Fruit fly (Drosophila melanogaster): Measurements from ENCODE around the gene CG11322.

Gene CG11322

dm6 chr2L:6794956-6795522, 35.6 kb upstream of the CG11322 start (continued):
- TF ChIP-seq CG1647 (GFP tag; optimal IDR thresholded peaks at IDR 0.05) (no peak), CG12155 (GFP tag; optimal IDR thresholded peaks at IDR 0.05) (no peak), C15 (GFP tag; IDR thresholded peaks at IDR 0.05) (no peak), Nf-YC (tag; optimal IDR thresholded peaks at IDR 0.05) (no peak), Ets97D (GFP tag; optimal IDR thresholded peaks at IDR 0.05) (no peak), usp (GFP tag; optimal IDR thresholded peaks at IDR 0.05) (no peak), da (GFP tag; optimal IDR thresholded peaks at IDR 0.05) (no peak), pnt (GFP tag; optimal IDR thresholded peaks at IDR 0.05) (no peak), CG4854 (GFP tag; optimal IDR thresholded peaks at IDR 0.05) (no peak), zfh2 (GFP tag; optimal IDR thresholded peaks at IDR 0.05) (no peak), CG1603 (tag; optimal IDR thresholded peaks at IDR 0.05) (peak; percentile 27), CG12391 (tag; optimal IDR thresholded peaks at IDR 0.05) (no peak), gsb (GFP tag; IDR thresholded peaks at IDR 0.05) (no peak), Ssrp (tag; optimal IDR thresholded peaks at IDR 0.05) (no peak), Ets65A (GFP tag) (no peak), sisA (GFP tag; IDR thresholded peaks at IDR 0.05) (0 out of 2 replicates have a peak, but pooled peaks have one; percentile 20), Side (GFP tag; optimal IDR thresholded peaks at IDR 0.05) (peak; percentile 24), CG10267 (tag; optimal IDR thresholded peaks at IDR 0.05) (no peak), scrt (GFP tag; optimal IDR thresholded peaks at IDR 0.05) (peak; percentile 21), cato (GFP tag; optimal IDR thresholded peaks at IDR 0.05; ENCODE audit: borderline replicate concordance) (no peak), dati (GFP tag; IDR thresholded peaks at IDR 0.05) (no peak), HmgD (GFP tag; optimal IDR thresholded peaks at IDR 0.05) (no peak), CG3065 (GFP tag; optimal IDR thresholded peaks at IDR 0.05) (no peak), CG10543 (GFP tag; optimal IDR thresholded peaks at IDR 0.05) (peak; percentile 29), Xrp1 (GFP tag; IDR thresholded peaks at IDR 0.05) (peak; percentile 37; the same call in 1 of the 2 replicates), lola (GFP tag; optimal IDR thresholded peaks at IDR 0.05) (no peak), lab (GFP tag; optimal IDR thresholded peaks at IDR 0.05) (peak; percentile 46), E2f1 (GFP tag; IDR thresholded peaks at IDR 0.05) (0 out of 2 replicates have a peak, but pooled peaks have one; percentile 28), Mes4 (GFP tag; optimal IDR thresholded peaks at IDR 0.05) (no peak), crp (GFP tag; optimal IDR thresholded peaks at IDR 0.05) (no peak), Adf1 (GFP tag; IDR thresholded peaks at IDR 0.05) (no peak), rib (GFP tag; IDR thresholded peaks at IDR 0.05) (no peak), CG16815 (GFP tag; optimal IDR thresholded peaks at IDR 0.05) (peak; percentile 0), shn (GFP tag; optimal IDR thresholded peaks at IDR 0.05) (peak; percentile 21), CG13894 (tag; optimal IDR thresholded peaks at IDR 0.05) (peak; percentile 88), pan (optimal IDR thresholded peaks at IDR 0.05) (no peak), pan (GFP tag; optimal IDR thresholded peaks at IDR 0.05 in 1 of 2, IDR thresholded peaks at IDR 0.05 in 1 of 2) (peak in 1 of 2 experiments; percentile 30), CG14014 (GFP tag; IDR thresholded peaks at IDR 0.05) (0 out of 2 replicates have a peak, but pooled peaks have one; percentile 9), CG11247 (GFP tag; IDR thresholded peaks at IDR 0.05) (no peak), CG3407 (GFP tag; optimal IDR thresholded peaks at IDR 0.05) (no peak), tna (GFP tag; IDR thresholded peaks at IDR 0.05; ENCODE audit: partially characterized antibody) (no peak), CG6175 (GFP tag; IDR thresholded peaks at IDR 0.05) (no peak), chif (GFP tag; optimal IDR thresholded peaks at IDR 0.05) (peak in 1 of 2 experiments; percentile 31), mld (GFP tag; IDR thresholded peaks at IDR 0.05; ENCODE audit: partially characterized antibody) (0 out of 3 replicates have a peak, but pooled peaks have one; percentile 30), CG3163 (GFP tag; optimal IDR thresholded peaks at IDR 0.05) (no peak), B-H2 (GFP tag; optimal IDR thresholded peaks at IDR 0.05) (no peak), jumu (GFP tag; optimal IDR thresholded peaks at IDR 0.05) (no peak), CG7928 (GFP tag; optimal IDR thresholded peaks at IDR 0.05) (no peak), CG6654 (GFP tag; optimal IDR thresholded peaks at IDR 0.05) (no peak), nmo (GFP tag; optimal IDR thresholded peaks at IDR 0.05) (peak; percentile 35), CG10565 (GFP tag; optimal IDR thresholded peaks at IDR 0.05) (no peak)

Data from whole organism, embryonic.